Worm (Caenorhabditis elegans): ENCODE results near the gene msp-78.

- TF ChIP-seq dmd-4 (tag; optimal IDR thresholded peaks at IDR 0.05) (no peak), ZK546.5 (tag; optimal IDR thresholded peaks at IDR 0.05) (no peak)
Measured at ce11 chrIV:9757425-9757740, 12.5 kb upstream of the msp-78 start, which contains the start of gene nhr-97.
